Fruit fly (Drosophila melanogaster): ENCODE results near the gene CG33493.

- no peak for TF ChIP-seq CG9876 (GFP tag; optimal IDR thresholded peaks at IDR 0.05)
- TF ChIP-seq CG4730 (GFP tag; IDR thresholded peaks at IDR 0.05): no peak
- TF ChIP-seq CG1832 (GFP tag; optimal IDR thresholded peaks at IDR 0.05): no peak
- TF ChIP-seq CG1024 (GFP tag; IDR thresholded peaks at IDR 0.05): no peak; the same call in 1 of the 2 replicates
- no peak for TF ChIP-seq CG11560 (tag; IDR thresholded peaks at IDR 0.05)
- no peak for TF ChIP-seq az2 (GFP tag; optimal IDR thresholded peaks at IDR 0.05)
- no peak for TF ChIP-seq CG7271 (tag; optimal IDR thresholded peaks at IDR 0.05)
- TF ChIP-seq CG6854 (GFP tag; optimal IDR thresholded peaks at IDR 0.05): peak; percentile 36
- no peak for TF ChIP-seq danr (GFP tag; IDR thresholded peaks at IDR 0.05)
Measured at dm6 chr3L:10660744-10661589, 32.0 kb downstream of the CG33493 start, which contains the start of the genes CG32066 and CG8003.

All from whole organism, embryonic.